Fruit fly (Drosophila melanogaster) whole organism, pupa: ENCODE data around the gene beta-Spec.

Experiments used
- CG10348 ChIP-seq: fragments of 200-800 bp; sonication (Bioruptor generic); IDR thresholded peaks from 2 replicates; pipeline ENCODE4 v1.3.6; 2022; ENCODE audit warnings: missing biosample characterization, missing genetic modification characterization
- CG12605 ChIP-seq: fragments of 200-800 bp; sonication (Bioruptor generic); IDR thresholded peaks from 2 replicates; pipeline ENCODE4 v1.3.6; 2022; ENCODE audit warnings: missing biosample characterization, missing genetic modification characterization
- CG13204 ChIP-seq: fragments of 200-800 bp; sonication (Bioruptor generic); optimal IDR thresholded peaks from 2 replicates; lab custom pipeline; 2018; ENCODE audit warnings: missing biosample characterization, mild to moderate bottlenecking, missing genetic modification characterization, moderate library complexity
- CG14655 ChIP-seq: fragments of 200-800 bp; sonication (Bioruptor generic); optimal IDR thresholded peaks from 3 replicates; lab custom pipeline; 2017; ENCODE audit warnings: mild to moderate bottlenecking, missing biosample characterization, missing genetic modification reagents, missing genetic modification characterization
- CG15710 ChIP-seq: fragments of 200-800 bp; sonication (Bioruptor generic); optimal IDR thresholded peaks from 2 replicates; lab custom pipeline; 2018; ENCODE audit warnings: missing biosample characterization, mild to moderate bottlenecking, missing genetic modification characterization, moderate library complexity
- CG17806 ChIP-seq: fragments of 200-800 bp; sonication (Bioruptor generic); optimal IDR thresholded peaks from 2 replicates; lab custom pipeline; 2018; ENCODE audit warnings: missing biosample characterization, mild to moderate bottlenecking, missing genetic modification characterization, moderate library complexity
- CG32121 ChIP-seq: fragments of 200-800 bp; sonication (Bioruptor generic); IDR thresholded peaks from 2 replicates; pipeline ENCODE4 v1.3.6; 2022; ENCODE audit warnings: missing biosample characterization, missing genetic modification characterization
- CG34367 ChIP-seq: fragments of 200-800 bp; sonication (Bioruptor generic); optimal IDR thresholded peaks from 2 replicates; lab custom pipeline; 2018; ENCODE audit warnings: missing biosample characterization, mild to moderate bottlenecking, missing genetic modification characterization
- CG4496 ChIP-seq: fragments of 200-800 bp; sonication (Bioruptor generic); IDR thresholded peaks from 3 replicates; pipeline ENCODE4 v1.3.6; 2022; ENCODE audit warnings: missing biosample characterization, missing genetic modification characterization
- CG8159 ChIP-seq: fragments of 200-800 bp; sonication (Bioruptor generic); optimal IDR thresholded peaks from 3 replicates; lab custom pipeline; 2018; ENCODE audit warnings: missing biosample characterization, mild to moderate bottlenecking, missing genetic modification characterization, moderate library complexity
- CG8301 ChIP-seq: fragments of 200-800 bp; sonication (Bioruptor generic); optimal IDR thresholded peaks from 2 replicates; lab custom pipeline; 2018; ENCODE audit warnings: missing biosample characterization, mild to moderate bottlenecking, missing genetic modification characterization
- CG9948 ChIP-seq: fragments of 200-800 bp; sonication (Bioruptor generic); optimal IDR thresholded peaks from 2 replicates; lab custom pipeline; 2018; ENCODE audit warnings: missing biosample characterization, mild to moderate bottlenecking, missing genetic modification characterization, moderate library complexity
- D1 ChIP-seq: fragments of 200-800 bp; sonication (Bioruptor generic); optimal IDR thresholded peaks from 2 replicates; lab custom pipeline; 2018; ENCODE audit warnings: missing biosample characterization, mild to moderate bottlenecking, missing genetic modification characterization, moderate library complexity
- EcR ChIP-seq: fragments of 200-800 bp; sonication (Bioruptor generic); optimal IDR thresholded peaks from 3 replicates; lab custom pipeline; 2019; ENCODE audit warnings: missing biosample characterization, missing genetic modification characterization, mild to moderate bottlenecking, moderate library complexity, missing genetic modification reagents
- Ets98B ChIP-seq: fragments of 200-800 bp; sonication (Bioruptor generic); IDR thresholded peaks from 2 replicates; pipeline ENCODE4 v1.3.6; 2022; ENCODE audit warnings: missing biosample characterization, missing genetic modification characterization
- Pif1A ChIP-seq: fragments of 200-800 bp; sonication (Bioruptor generic); optimal IDR thresholded peaks from 3 replicates; lab custom pipeline; 2016; ENCODE audit warnings: missing biosample characterization, missing genetic modification characterization
- Pif1B ChIP-seq: fragments of 200-800 bp; sonication (Bioruptor generic); optimal IDR thresholded peaks from 3 replicates; lab custom pipeline; 2016; ENCODE audit warnings: missing biosample characterization, missing genetic modification characterization
- Snoo ChIP-seq: fragments of 200-800 bp; sonication (Bioruptor generic); optimal IDR thresholded peaks from 3 replicates; lab custom pipeline; 2017; ENCODE audit warnings: missing biosample characterization, mild to moderate bottlenecking, missing genetic modification characterization, inconsistent platforms
- fd96Ca ChIP-seq: fragments of 200-800 bp; sonication (Bioruptor generic); IDR thresholded peaks from 3 replicates; pipeline ENCODE4 v1.3.6; 2022; ENCODE audit warnings: missing biosample characterization, missing genetic modification characterization
- gl ChIP-seq: fragments of 200-800 bp; sonication (Bioruptor generic); optimal IDR thresholded peaks from 2 replicates; lab custom pipeline; 2018; ENCODE audit warnings: missing biosample characterization, mild to moderate bottlenecking, missing genetic modification characterization
- rn ChIP-seq: fragments of 200-800 bp; sonication (Bioruptor generic); IDR thresholded peaks from 2 replicates; pipeline ENCODE4 v1.3.6; 2022; ENCODE audit warnings: missing biosample characterization, missing genetic modification characterization

beta-Spec gene

DNA sequence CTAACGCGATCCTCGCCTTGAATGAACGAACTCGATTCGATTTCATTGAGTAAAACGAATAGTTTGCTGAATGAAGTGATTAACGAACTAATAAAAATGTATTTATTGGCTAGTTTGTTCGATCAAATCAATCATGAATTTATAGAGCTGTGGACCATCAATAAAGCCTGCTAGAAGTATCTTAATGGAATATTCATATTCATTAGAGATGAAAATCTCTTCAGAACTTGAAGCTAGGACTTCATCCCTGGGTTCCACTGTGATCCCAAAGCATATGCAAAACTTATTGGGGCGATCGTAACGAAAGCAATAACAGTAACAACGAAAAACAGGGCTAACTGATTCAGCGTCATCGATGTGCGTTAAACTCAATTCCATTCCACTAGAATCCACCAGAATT lies 40.1 kb downstream of the beta-Spec start:
- peak; percentile 38 for TF ChIP-seq CG8159 (tag; lab: Kevin White, UChicago)
- TF ChIP-seq CG13204: no peak
- TF ChIP-seq CG32121 (GFP tag; lab: Robert Waterston, UW): no peak
- no peak for TF ChIP-seq CG4496 (GFP tag; lab: Robert Waterston, UW)
- TF ChIP-seq Ets98B: no peak
- TF ChIP-seq Snoo (tag; lab: Kevin White, UChicago): no peak
- no peak for TF ChIP-seq Pif1A (GFP tag; lab: Kevin White, UChicago)
- TF ChIP-seq CG12605: no peak
- no peak for TF ChIP-seq CG8301
- TF ChIP-seq gl (tag; lab: Kevin White, UChicago): no peak
- no peak for TF ChIP-seq fd96Ca (GFP tag; lab: Robert Waterston, UW)
- peak; percentile 23 for TF ChIP-seq CG15710 (tag; lab: Kevin White, UChicago)
- no peak for TF ChIP-seq Pif1B
- no peak for TF ChIP-seq CG9948 (tag; lab: Kevin White, UChicago)

- TF ChIP-seq Snoo (tag; lab: Kevin White, UChicago): no peak
- TF ChIP-seq CG15710 (tag; lab: Kevin White, UChicago): no peak
- TF ChIP-seq CG17806 (tag; lab: Kevin White, UChicago): no peak
- TF ChIP-seq Pif1B: no peak
- TF ChIP-seq Pif1A (GFP tag; lab: Kevin White, UChicago): no peak
- TF ChIP-seq CG8159 (tag; lab: Kevin White, UChicago): no peak
- no peak for TF ChIP-seq CG10348
- no peak for TF ChIP-seq CG8301
- TF ChIP-seq Ets98B: no peak
- no peak for TF ChIP-seq CG12605
- no peak for TF ChIP-seq CG13204
- no peak for TF ChIP-seq EcR
- TF ChIP-seq fd96Ca (GFP tag; lab: Robert Waterston, UW): no peak
- no peak for TF ChIP-seq CG9948 (tag; lab: Kevin White, UChicago)
- no peak for TF ChIP-seq gl (tag; lab: Kevin White, UChicago)
- no peak for TF ChIP-seq CG4496 (GFP tag; lab: Robert Waterston, UW)
- TF ChIP-seq D1 (tag; lab: Kevin White, UChicago): no peak
- TF ChIP-seq CG32121 (GFP tag; lab: Robert Waterston, UW): no peak
- TF ChIP-seq, all 21 proteins: peak for 0
These were observed 40.6 kb downstream of the beta-Spec start for dm6 chrX:17697703-17698145.

dm6 chrX:17698436-17698835 lies 41.3 kb downstream of the beta-Spec start, which contains the start of gene chas:
TSS of gene chas (minus strand) at chrX:17698730.
- TF ChIP-seq rn (GFP tag; lab: Robert Waterston, UW) (no peak), CG14655 (GFP tag; lab: Kevin White, UChicago) (no peak), CG15710 (tag; lab: Kevin White, UChicago) (no peak), CG8159 (tag; lab: Kevin White, UChicago) (no peak), CG34367 (tag; lab: Kevin White, UChicago) (no peak), CG13204 (peak; percentile 5), CG32121 (GFP tag; lab: Robert Waterston, UW) (no peak), Snoo (tag; lab: Kevin White, UChicago) (no peak), CG9948 (tag; lab: Kevin White, UChicago) (no peak)

DNA sequence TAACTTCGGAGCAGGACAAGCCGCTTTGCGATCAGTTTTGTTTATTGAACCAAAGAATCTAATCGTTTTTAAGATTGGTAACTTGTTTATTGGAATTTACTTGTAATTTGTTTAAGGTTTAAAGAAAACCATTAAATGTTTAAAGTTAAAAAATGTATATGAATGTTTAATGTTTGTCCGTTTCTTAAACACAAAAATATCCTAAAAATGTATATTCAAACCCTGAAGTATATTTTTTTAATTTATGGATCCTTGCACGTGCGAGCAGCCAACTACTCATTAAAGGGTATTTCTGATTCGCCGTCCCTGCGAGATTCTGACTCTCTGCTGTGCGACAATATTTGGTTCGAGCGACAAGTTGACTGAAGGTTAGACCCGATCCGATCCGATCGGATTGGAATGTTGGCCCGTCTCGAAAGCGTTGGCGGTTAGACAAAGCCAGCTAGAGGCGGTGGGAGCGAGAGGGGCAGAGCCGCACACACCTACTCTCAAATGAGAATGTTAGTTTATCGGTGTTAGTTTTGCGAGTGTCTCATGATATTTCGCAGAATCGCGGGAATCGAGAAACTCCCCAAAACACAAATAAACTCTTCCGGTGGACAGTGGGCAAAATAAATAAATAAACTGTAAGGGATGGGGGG lies 41.8 kb downstream of the beta-Spec start:
- TF ChIP-seq D1 (tag; lab: Kevin White, UChicago) (peak; percentile 84), CG4496 (GFP tag; lab: Robert Waterston, UW) (0 out of 3 replicates have a peak, but pooled peaks have one; percentile 48), gl (tag; lab: Kevin White, UChicago) (peak; percentile 27), rn (GFP tag; lab: Robert Waterston, UW) (0 out of 2 replicates have a peak, but pooled peaks have one; percentile 24), CG17806 (tag; lab: Kevin White, UChicago) (peak; percentile 75), EcR (peak; percentile 2), CG14655 (GFP tag; lab: Kevin White, UChicago) (peak; percentile 90), fd96Ca (GFP tag; lab: Robert Waterston, UW) (peak; percentile 79), CG9948 (tag; lab: Kevin White, UChicago) (peak; percentile 84), Pif1B (peak; percentile 90), CG12605 (peak; percentile 38; the same call in 1 of the 2 replicates), CG8159 (tag; lab: Kevin White, UChicago) (peak; percentile 90), Pif1A (GFP tag; lab: Kevin White, UChicago) (peak; percentile 90), CG8301 (peak; percentile 88), CG13204 (peak; percentile 36), CG10348 (no peak), CG34367 (tag; lab: Kevin White, UChicago) (peak; percentile 81), Ets98B (peak; percentile 53), CG15710 (tag; lab: Kevin White, UChicago) (peak; percentile 89), Snoo (tag; lab: Kevin White, UChicago) (peak; percentile 87), CG32121 (GFP tag; lab: Robert Waterston, UW) (peak; percentile 76)

- TF ChIP-seq CG9948 (tag; lab: Kevin White, UChicago) (peak; percentile 72), EcR (no peak), rn (GFP tag; lab: Robert Waterston, UW) (peak; percentile 71; the same call in 1 of the 2 replicates), CG8301 (peak; percentile 76), CG34367 (tag; lab: Kevin White, UChicago) (peak; percentile 73), CG10348 (peak; percentile 30; the same call in 1 of the 2 replicates), CG15710 (tag; lab: Kevin White, UChicago) (peak; percentile 82), fd96Ca (GFP tag; lab: Robert Waterston, UW) (peak; percentile 93), gl (tag; lab: Kevin White, UChicago) (peak; percentile 54), D1 (tag; lab: Kevin White, UChicago) (no peak), Ets98B (peak; percentile 87), CG32121 (GFP tag; lab: Robert Waterston, UW) (peak; percentile 70), CG13204 (peak; percentile 41), Snoo (tag; lab: Kevin White, UChicago) (peak; percentile 79), CG8159 (tag; lab: Kevin White, UChicago) (peak; percentile 81), Pif1A (GFP tag; lab: Kevin White, UChicago) (peak; percentile 91), CG17806 (tag; lab: Kevin White, UChicago) (peak; percentile 74), CG4496 (GFP tag; lab: Robert Waterston, UW) (peak; percentile 92), CG14655 (GFP tag; lab: Kevin White, UChicago) (no peak), CG12605 (peak; percentile 85), Pif1B (peak; percentile 90)
- TF ChIP-seq, all 21 proteins: peak for 18
These were observed 45.8 kb downstream of the beta-Spec start, which contains the start of the genes CG8188 and par-6 for dm6 chrX:17702738-17703570. TSS of gene CG8188 (minus strand) at chrX:17703024. TSS of gene par-6 (plus strand) at chrX:17703352.
